Worm (Caenorhabditis elegans): Measurements from ENCODE around the gene nspd-2.

Gene nspd-2

DNA sequence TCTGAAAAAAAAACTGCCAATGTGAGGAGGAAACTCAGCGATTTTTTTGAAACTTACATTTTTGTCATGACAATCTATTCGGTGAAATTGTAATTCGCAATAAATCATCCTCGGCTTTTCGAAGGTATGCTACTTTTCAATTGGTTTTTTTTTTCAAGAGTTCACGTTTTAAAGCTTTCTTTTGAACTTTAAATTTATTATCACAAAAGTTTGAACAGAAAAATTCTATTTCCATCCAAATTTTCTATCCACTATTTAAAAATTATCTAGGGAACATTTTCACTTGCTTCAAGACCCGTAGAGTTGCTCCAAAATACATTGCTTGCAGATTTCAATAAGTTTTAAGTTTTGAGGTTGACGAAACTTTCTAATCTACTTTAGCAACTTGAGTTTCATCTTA is 2.7 kb downstream of the nspd-2 start, which contains the start of gene K07F5.6 (continued):
- TF ChIP-seq lsy-2 (tag; optimal IDR thresholded peaks at IDR 0.05) (no peak), tra-1 (GFP tag; IDR thresholded peaks at IDR 0.05) (no peak)

- TF ChIP-seq D1046.2 (GFP tag; IDR thresholded peaks at IDR 0.05) (no peak), ceh-62 (tag; optimal IDR thresholded peaks at IDR 0.05) (no peak), aha-1 (tag) (peak; percentile 64), daf-12 (tag; optimal IDR thresholded peaks at IDR 0.05) (no peak), R02D3.7 (tag; optimal IDR thresholded peaks at IDR 0.05) (no peak), nhr-41 (GFP tag; IDR thresholded peaks at IDR 0.05) (no peak)
These were observed 4.2 kb downstream of the nspd-2 start, which contains the start of gene K07F5.7 for ce11 chrIV:9848075-9848474. TSS of gene K07F5.7 (minus strand) at chrIV:9848175.

- TF ChIP-seq D1046.2 (GFP tag; IDR thresholded peaks at IDR 0.05) (no peak), tra-1 (GFP tag; IDR thresholded peaks at IDR 0.05) (no peak), mdl-1 (tag; optimal IDR thresholded peaks at IDR 0.05) (no peak), aly-2 (tag; optimal IDR thresholded peaks at IDR 0.05) (no peak), gei-8 (GFP tag; optimal IDR thresholded peaks at IDR 0.05) (no peak), lin-13 (GFP tag; optimal IDR thresholded peaks at IDR 0.05) (no peak), daf-8 (GFP tag; IDR thresholded peaks at IDR 0.05) (no peak), nhr-111 (GFP tag; optimal IDR thresholded peaks at IDR 0.05) (no peak), lin-1 (GFP tag; IDR thresholded peaks at IDR 0.05) (no peak), spr-3 (GFP tag; optimal IDR thresholded peaks at IDR 0.05) (no peak), saeg-2 (GFP tag; IDR thresholded peaks at IDR 0.05) (no peak), daf-12 (tag; optimal IDR thresholded peaks at IDR 0.05) (no peak), ama-1 (optimal IDR thresholded peaks at IDR 0.05) (no peak), Y48G9A.11 (GFP tag; IDR thresholded peaks at IDR 0.05) (no peak)
These were observed 5.8 kb downstream of the nspd-2 start, which contains the start of gene K07F5.8 for ce11 chrIV:9849624-9850023. TSS of gene K07F5.8 (minus strand) at chrIV:9849724.

DNA sequence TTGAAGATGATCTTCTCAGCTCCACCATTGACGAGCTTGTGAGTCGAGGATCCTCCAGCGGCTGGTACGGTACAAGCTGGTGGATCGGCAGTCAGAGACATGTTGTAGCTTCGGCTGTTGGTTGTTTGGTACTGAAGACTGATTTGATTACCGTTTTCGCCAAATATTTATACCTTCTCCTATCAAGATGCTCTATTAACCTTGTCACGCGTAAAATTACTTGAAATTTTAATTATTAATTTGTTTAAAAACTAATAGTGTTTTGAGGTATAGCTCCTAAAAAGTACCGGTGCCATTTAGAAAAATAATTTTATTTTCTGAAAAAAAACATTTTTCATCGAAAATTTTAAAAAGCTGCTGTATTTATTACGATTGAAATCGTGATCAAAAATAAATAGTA is 7.1 kb downstream of the nspd-2 start, which contains the start of gene ssp-10:
Gene ssp-10, minus strand, starts transcription at position 101 of the 400 bp plus-strand sequence.
- no peak for TF ChIP-seq unc-130 (GFP tag; optimal IDR thresholded peaks at IDR 0.05)
- TF ChIP-seq aha-1 (tag), result no peak
- no peak for TF ChIP-seq nhr-25 (tag; optimal IDR thresholded peaks at IDR 0.05; ENCODE audit: borderline replicate concordance, insufficient read depth)
- TF ChIP-seq madf-9 (GFP tag; conservative IDR thresholded peaks at IDR 0.05), result no peak
- no peak for TF ChIP-seq lin-38 (GFP tag; IDR thresholded peaks at IDR 0.05)
- no peak for TF ChIP-seq duxl-1 (tag; optimal IDR thresholded peaks at IDR 0.05; ENCODE audit: poor library complexity)
- no peak for TF ChIP-seq T26A8.4 (GFP tag; IDR thresholded peaks at IDR 0.05)
- TF ChIP-seq php-3 (GFP tag; IDR thresholded peaks at IDR 0.05), result no peak
- TF ChIP-seq lir-3 (tag; optimal IDR thresholded peaks at IDR 0.05), result no peak
- no peak for TF ChIP-seq F49E8.2 (tag; optimal IDR thresholded peaks at IDR 0.05; ENCODE audit: borderline replicate concordance)
- no peak for TF ChIP-seq nhr-102 (tag; optimal IDR thresholded peaks at IDR 0.05)
- no peak for TF ChIP-seq zfp-3 (GFP tag; conservative IDR thresholded peaks at IDR 0.05)
- TF ChIP-seq aly-2 (tag; optimal IDR thresholded peaks at IDR 0.05), result no peak
- no peak for TF ChIP-seq hmg-1.1 (GFP tag; IDR thresholded peaks at IDR 0.05)
- no peak for TF ChIP-seq cey-2 (tag; optimal IDR thresholded peaks at IDR 0.05; ENCODE audit: borderline replicate concordance, insufficient read depth)
- no peak for TF ChIP-seq Y48G9A.11 (GFP tag; IDR thresholded peaks at IDR 0.05)
- TF ChIP-seq gei-8 (GFP tag; optimal IDR thresholded peaks at IDR 0.05), result no peak
- TF ChIP-seq lin-39 (tag; optimal IDR thresholded peaks at IDR 0.05), result no peak

ce11 chrIV:9852250-9852649 is 8.4 kb downstream of the nspd-2 start, which contains the start of gene ssq-1:
TSS of gene ssq-1 (plus strand) at chrIV:9852550.
- TF ChIP-seq ceh-82 (tag; optimal IDR thresholded peaks at IDR 0.05) (no peak), nhr-102 (tag; optimal IDR thresholded peaks at IDR 0.05) (no peak), madf-5 (GFP tag; IDR thresholded peaks at IDR 0.05) (no peak), ces-1 (GFP tag; optimal IDR thresholded peaks at IDR 0.05) (no peak)
